Worm (Caenorhabditis elegans): Measurements from ENCODE around the gene hhat-2.

hhat-2 gene

ce11 chrIV:14795918-14796488 is 32.9 kb downstream of the hhat-2 start, which contains the start of gene coq-3:
coq-3 (minus strand) TSS chrIV:14796324.
- peak; percentile 27 for TF ChIP-seq ama-1 (optimal IDR thresholded peaks at IDR 0.05)
- peak; percentile 10 for TF ChIP-seq nhr-90 (tag; optimal IDR thresholded peaks at IDR 0.05; ENCODE audit: poor library complexity)
- TF ChIP-seq hlh-17 (GFP tag; optimal IDR thresholded peaks at IDR 0.05; ENCODE audit: borderline replicate concordance): no peak
- TF ChIP-seq unc-30 (tag; optimal IDR thresholded peaks at IDR 0.05): no peak
- TF ChIP-seq blmp-1 (tag; optimal IDR thresholded peaks at IDR 0.05): no peak
- TF ChIP-seq nhr-85 (tag): no peak
- no peak for TF ChIP-seq lin-35 (GFP tag; optimal IDR thresholded peaks at IDR 0.05)
- TF ChIP-seq mdl-1 (tag; optimal IDR thresholded peaks at IDR 0.05): no peak

DNA sequence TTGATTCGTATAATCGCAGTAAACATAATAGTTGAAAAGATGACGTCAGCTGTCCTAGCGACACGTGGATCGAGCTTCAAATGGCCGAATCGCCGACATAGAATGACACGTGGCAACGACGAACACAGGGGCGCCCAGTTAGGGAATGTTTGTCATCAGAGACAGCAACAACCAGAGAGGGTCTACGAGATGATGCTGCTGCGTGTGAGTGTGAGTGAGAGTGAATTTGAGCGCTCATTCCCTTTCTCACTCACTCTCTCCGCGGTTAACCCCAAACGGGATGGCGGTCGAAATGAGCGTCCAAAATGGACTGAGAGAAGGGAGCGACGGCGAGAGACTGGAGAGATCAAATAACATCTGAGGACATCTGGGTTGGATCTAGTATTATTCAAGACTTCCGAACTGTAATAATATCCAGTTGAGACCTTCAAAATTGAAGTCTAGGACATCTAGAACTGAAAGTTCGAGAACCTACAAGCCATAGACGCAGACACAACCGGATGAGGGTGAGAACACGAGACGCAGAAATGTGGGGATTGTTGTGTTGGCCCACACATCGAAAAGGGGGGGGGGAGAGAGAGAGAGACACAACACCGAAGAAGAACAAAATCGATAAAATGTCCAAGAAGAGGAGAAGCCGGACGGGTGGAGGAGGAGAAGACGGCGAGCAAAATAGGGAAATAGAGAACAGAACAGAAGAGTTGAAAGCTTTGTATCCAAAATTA is 34.9 kb downstream of the hhat-2 start:
- TF ChIP-seq ceh-82 (tag; optimal IDR thresholded peaks at IDR 0.05) (peak; percentile 50 to 69 (median 54)), mep-1 (tag; optimal IDR thresholded peaks at IDR 0.05) (peak; percentile 65), lin-35 (GFP tag; optimal IDR thresholded peaks at IDR 0.05) (peak; percentile 38 to 52), unc-86 (tag; optimal IDR thresholded peaks at IDR 0.05) (peak; percentile 49), snu-23 (GFP tag; optimal IDR thresholded peaks at IDR 0.05) (peak; percentile 47), ceh-88 (GFP tag; IDR thresholded peaks at IDR 0.05) (no peak), lin-14 (GFP tag; optimal IDR thresholded peaks at IDR 0.05) (peak; percentile 86), fkh-4 (tag; optimal IDR thresholded peaks at IDR 0.05; ENCODE audit: borderline replicate concordance) (no peak), lsy-2 (tag; optimal IDR thresholded peaks at IDR 0.05) (peak; percentile 33 to 46), aha-1 (tag; optimal IDR thresholded peaks at IDR 0.05) (no peak), sup-37 (GFP tag; optimal IDR thresholded peaks at IDR 0.05) (no peak), nhr-237 (tag; optimal IDR thresholded peaks at IDR 0.05) (peak; percentile 3), ceh-8 (GFP tag; optimal IDR thresholded peaks at IDR 0.05) (no peak), lin-15B (tag; optimal IDR thresholded peaks at IDR 0.05) (no peak), dpl-1 (GFP tag; optimal IDR thresholded peaks at IDR 0.05) (peak in 1 of 3 experiments; percentile 32), C16A3.4 (tag; optimal IDR thresholded peaks at IDR 0.05) (peak; percentile 53), efl-1 (optimal IDR thresholded peaks at IDR 0.05) (peak; percentile 48 to 57), efl-1 (GFP tag; optimal IDR thresholded peaks at IDR 0.05 in 1 of 2) (peak in 1 of 2 experiments; percentile 81), nhr-47 (tag; optimal IDR thresholded peaks at IDR 0.05) (peak; percentile 65), unc-130 (tag; optimal IDR thresholded peaks at IDR 0.05) (peak; percentile 8), isw-1 (GFP tag; IDR thresholded peaks at IDR 0.05) (no peak), pqm-1 (tag; optimal IDR thresholded peaks at IDR 0.05) (no peak), ceh-63 (GFP tag; optimal IDR thresholded peaks at IDR 0.05) (no peak), dsc-1 (tag; optimal IDR thresholded peaks at IDR 0.05) (peak; percentile 7), jun-1 (tag; optimal IDR thresholded peaks at IDR 0.05) (peak; percentile 38), elt-2 (tag; optimal IDR thresholded peaks at IDR 0.05) (no peak), mdl-1 (tag; optimal IDR thresholded peaks at IDR 0.05) (peak in 1 of 2 experiments; percentile 84), nhr-19 (GFP tag; conservative IDR thresholded peaks at IDR 0.05) (peak; percentile 15; the same call in 1 of the 2 replicates), nhr-85 (tag) (peak; percentile 10), ztf-4 (tag; optimal IDR thresholded peaks at IDR 0.05) (peak; percentile 37), nhr-77 (tag; optimal IDR thresholded peaks at IDR 0.05) (no peak), nhr-20 (tag; optimal IDR thresholded peaks at IDR 0.05) (peak; percentile 46), fkh-10 (GFP tag; optimal IDR thresholded peaks at IDR 0.05) (peak; percentile 54), nhr-12 (tag; optimal IDR thresholded peaks at IDR 0.05) (no peak), rnt-1 (tag; optimal IDR thresholded peaks at IDR 0.05) (peak; percentile 14), skn-1 (tag; optimal IDR thresholded peaks at IDR 0.05) (peak; percentile 37), elt-3 (tag; optimal IDR thresholded peaks at IDR 0.05) (peak in 1 of 6 experiments; percentile 63), egl-27 (tag; optimal IDR thresholded peaks at IDR 0.05) (no peak), egl-13 (tag; optimal IDR thresholded peaks at IDR 0.05) (peak; percentile 25), ztf-11 (tag; optimal IDR thresholded peaks at IDR 0.05) (peak in 1 of 2 experiments; percentile 9), fkh-8 (tag; optimal IDR thresholded peaks at IDR 0.05) (peak; percentile 69), swsn-7 (tag; optimal IDR thresholded peaks at IDR 0.05) (peak; percentile 64), blmp-1 (tag; optimal IDR thresholded peaks at IDR 0.05) (peak; percentile 100), ets-5 (GFP tag; IDR thresholded peaks at IDR 0.05) (no peak)
